Fruit fly (Drosophila melanogaster): ENCODE results near the gene CG8679.

The CG8679 gene

DNA sequence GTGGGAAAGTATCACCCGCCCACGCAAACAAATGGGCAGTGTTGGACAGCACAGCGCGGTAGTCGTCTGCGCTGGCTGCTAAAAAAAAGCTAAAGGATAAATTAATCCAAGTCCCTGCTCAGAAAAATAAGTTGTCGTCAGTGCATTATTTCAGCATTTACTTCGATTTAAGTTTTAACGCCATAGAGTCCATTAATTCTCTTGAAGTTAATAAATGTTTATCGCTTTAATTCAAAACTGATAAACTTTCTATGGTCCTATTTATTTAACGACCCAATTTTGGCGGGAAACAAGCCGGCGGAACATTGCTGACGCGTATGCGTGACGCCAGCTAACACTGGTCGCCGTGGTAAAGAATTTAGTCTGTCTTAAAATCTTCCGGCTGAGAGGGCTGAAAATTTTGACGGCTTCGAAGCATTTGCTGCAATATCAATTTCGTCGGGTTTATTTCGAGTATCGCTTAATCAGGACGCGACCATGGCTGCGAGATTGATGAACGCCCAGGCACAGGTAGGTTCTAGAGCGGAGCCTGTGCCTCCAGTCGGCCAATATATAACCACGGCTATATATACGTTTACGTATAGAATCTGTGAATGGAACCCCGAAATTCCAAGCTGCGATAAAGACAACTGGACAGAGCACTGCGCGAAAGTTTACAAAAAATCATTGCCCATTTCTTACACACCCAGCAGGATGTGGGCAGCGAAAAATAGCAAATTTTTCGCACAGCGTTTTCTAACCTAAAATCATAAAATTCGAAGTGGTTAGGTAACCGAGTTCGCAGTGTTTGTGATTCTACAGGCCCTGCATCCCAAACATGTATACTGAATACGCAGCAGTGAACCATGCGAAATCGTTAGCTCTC is 49.8 kb downstream of the CG8679 start, which contains the start of the genes mAcon1, CG43345 and CG43346 (continued):
- TF ChIP-seq Sox102F (GFP tag; optimal IDR thresholded peaks at IDR 0.05) = no peak
- TF ChIP-seq CG17361 (GFP tag; IDR thresholded peaks at IDR 0.05) = no peak; the same call in 2 of the 3 replicates
- peak; percentile 72 for TF ChIP-seq CG11723 (GFP tag; optimal IDR thresholded peaks at IDR 0.05)
- peak; percentile 83 to 97 for TF ChIP-seq Pdp1 (GFP tag; optimal IDR thresholded peaks at IDR 0.05)
- peak; percentile 66 for TF ChIP-seq CG15479 (GFP tag; optimal IDR thresholded peaks at IDR 0.05)
- peak; percentile 80 to 91 for TF ChIP-seq dpn (GFP tag; optimal IDR thresholded peaks at IDR 0.05)
- peak; percentile 81 for TF ChIP-seq CG10147 (GFP tag; optimal IDR thresholded peaks at IDR 0.05)
- TF ChIP-seq so (GFP tag; IDR thresholded peaks at IDR 0.05) = no peak
- TF ChIP-seq fru (optimal IDR thresholded peaks at IDR 0.05) = no peak
- TF ChIP-seq tio (GFP tag; optimal IDR thresholded peaks at IDR 0.05) = no peak
- peak; percentile 65 for TF ChIP-seq tup (GFP tag; optimal IDR thresholded peaks at IDR 0.05)
- TF ChIP-seq CG7745 (tag; optimal IDR thresholded peaks at IDR 0.05) = no peak
- TF ChIP-seq org-1 (GFP tag; optimal IDR thresholded peaks at IDR 0.05) = peak; percentile 62
- TF ChIP-seq ranshi (GFP tag; IDR thresholded peaks at IDR 0.05) = no peak; the same call in 1 of the 2 replicates
- TF ChIP-seq Bteb2 (GFP tag; optimal IDR thresholded peaks at IDR 0.05) = peak; percentile 74
- peak; percentile 90 for TF ChIP-seq pum (GFP tag; optimal IDR thresholded peaks at IDR 0.05)
- no peak for TF ChIP-seq CG7963 (GFP tag; IDR thresholded peaks at IDR 0.05; ENCODE audit: partially characterized antibody)
- peak; percentile 82 for TF ChIP-seq Max (GFP tag; optimal IDR thresholded peaks at IDR 0.05)
- TF ChIP-seq ash1 (GFP tag; optimal IDR thresholded peaks at IDR 0.05) = no peak
- peak; percentile 5 for TF ChIP-seq fd102C (GFP tag; optimal IDR thresholded peaks at IDR 0.05)
- TF ChIP-seq her (GFP tag; optimal IDR thresholded peaks at IDR 0.05) = peak; percentile 84
- TF ChIP-seq CG10366 (GFP tag; IDR thresholded peaks at IDR 0.05) = peak; percentile 53
- TF ChIP-seq CG15269 (tag; optimal IDR thresholded peaks at IDR 0.05) = no peak
- no peak for TF ChIP-seq z (GFP tag; IDR thresholded peaks at IDR 0.05)
- no peak for TF ChIP-seq bowl (GFP tag; IDR thresholded peaks at IDR 0.05)
- TF ChIP-seq lilli (GFP tag; optimal IDR thresholded peaks at IDR 0.05) = peak; percentile 89
- TF ChIP-seq CG13775 (GFP tag; optimal IDR thresholded peaks at IDR 0.05) = peak; percentile 87
- TF ChIP-seq gfzf (GFP tag; optimal IDR thresholded peaks at IDR 0.05) = peak; percentile 39
- peak; percentile 72 for TF ChIP-seq Atf6 (GFP tag; IDR thresholded peaks at IDR 0.05)
- no peak; the same call in none of the 2 replicates for TF ChIP-seq onecut (GFP tag; IDR thresholded peaks at IDR 0.05)
- no peak for TF ChIP-seq lab (GFP tag; optimal IDR thresholded peaks at IDR 0.05)
- no peak for TF ChIP-seq CG2129 (GFP tag; IDR thresholded peaks at IDR 0.05; ENCODE audit: partially characterized antibody)
- TF ChIP-seq Optix (GFP tag; IDR thresholded peaks at IDR 0.05) = 0 out of 3 replicates have a peak, but pooled peaks have one; percentile 20
- peak; percentile 83 for TF ChIP-seq tx (GFP tag; optimal IDR thresholded peaks at IDR 0.05)
- no peak for TF ChIP-seq grn (GFP tag; optimal IDR thresholded peaks at IDR 0.05)
- peak; percentile 7 for TF ChIP-seq CG5245 (GFP tag; optimal IDR thresholded peaks at IDR 0.05)
- TF ChIP-seq Oaz (GFP tag; IDR thresholded peaks at IDR 0.05) = no peak
- peak; percentile 7 for TF ChIP-seq CG6854 (GFP tag; optimal IDR thresholded peaks at IDR 0.05)
- no peak for TF ChIP-seq gem (tag; optimal IDR thresholded peaks at IDR 0.05)
- TF ChIP-seq odd (GFP tag; optimal IDR thresholded peaks at IDR 0.05) = no peak
- TF ChIP-seq corto (GFP tag; optimal IDR thresholded peaks at IDR 0.05) = no peak
- TF ChIP-seq CoRest (tag; optimal IDR thresholded peaks at IDR 0.05) = peak; percentile 87
- TF ChIP-seq ham (GFP tag; IDR thresholded peaks at IDR 0.05) = no peak
- TF ChIP-seq Neu2 (GFP tag; optimal IDR thresholded peaks at IDR 0.05; ENCODE audit: borderline replicate concordance) = peak; percentile 45
- TF ChIP-seq dimm (GFP tag; IDR thresholded peaks at IDR 0.05) = no peak
- TF ChIP-seq pho (GFP tag; optimal IDR thresholded peaks at IDR 0.05) = peak; percentile 94
- TF ChIP-seq knrl (GFP tag; IDR thresholded peaks at IDR 0.05; ENCODE audit: partially characterized antibody) = peak; percentile 24; the same call in 1 of the 3 replicates
- TF ChIP-seq fd3F (GFP tag; optimal IDR thresholded peaks at IDR 0.05) = peak; percentile 67

All from whole organism, embryonic.